Worm (Caenorhabditis elegans): ENCODE results near the gene F26G1.11.

F26G1.11 gene

DNA sequence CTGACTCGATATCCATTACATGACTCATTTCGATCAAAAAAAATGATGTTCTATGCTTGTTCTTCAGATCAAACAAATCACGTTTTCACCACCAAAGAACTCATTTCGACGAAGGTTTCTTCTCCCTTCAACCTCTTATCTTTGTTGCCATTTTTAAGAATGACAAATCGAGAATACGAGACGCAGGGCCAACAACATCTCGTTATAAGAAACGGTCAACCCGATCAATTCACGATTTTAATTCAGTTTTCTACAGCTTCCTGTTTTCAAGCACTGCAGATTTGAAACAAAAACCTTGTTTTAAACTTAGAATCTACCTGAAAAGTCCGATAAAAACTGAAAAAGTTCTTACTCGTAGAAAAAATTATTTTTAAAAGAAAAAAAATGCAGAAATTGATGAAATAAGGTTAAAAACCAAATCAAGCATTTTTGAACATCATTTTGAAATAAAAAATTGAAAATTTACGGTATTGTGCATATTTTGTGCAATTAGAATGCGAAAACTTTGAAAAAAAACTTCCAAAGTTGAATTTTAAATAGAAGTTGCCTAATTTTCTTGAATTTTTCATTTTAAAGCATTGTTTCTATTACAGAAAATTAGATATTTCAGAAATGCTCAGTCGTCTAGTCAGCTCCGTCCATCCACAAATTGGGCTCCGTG, 35.3 kb upstream of the F26G1.11 start, which contains the start of gene acs-11 (continued):
- TF ChIP-seq attf-4 (tag; optimal IDR thresholded peaks at IDR 0.05) (no peak), F37D6.2 (tag; optimal IDR thresholded peaks at IDR 0.05) (no peak), nhr-77 (tag; optimal IDR thresholded peaks at IDR 0.05) (no peak), duxl-1 (tag; optimal IDR thresholded peaks at IDR 0.05; ENCODE audit: poor library complexity) (peak; percentile 12), pqm-1 (tag; optimal IDR thresholded peaks at IDR 0.05) (peak; percentile 18), ctbp-1 (GFP tag; IDR thresholded peaks at IDR 0.05) (no peak), daf-16 (GFP tag; optimal IDR thresholded peaks at IDR 0.05) (no peak), daf-16 (tag; optimal IDR thresholded peaks at IDR 0.05) (peak; percentile 60)

DNA sequence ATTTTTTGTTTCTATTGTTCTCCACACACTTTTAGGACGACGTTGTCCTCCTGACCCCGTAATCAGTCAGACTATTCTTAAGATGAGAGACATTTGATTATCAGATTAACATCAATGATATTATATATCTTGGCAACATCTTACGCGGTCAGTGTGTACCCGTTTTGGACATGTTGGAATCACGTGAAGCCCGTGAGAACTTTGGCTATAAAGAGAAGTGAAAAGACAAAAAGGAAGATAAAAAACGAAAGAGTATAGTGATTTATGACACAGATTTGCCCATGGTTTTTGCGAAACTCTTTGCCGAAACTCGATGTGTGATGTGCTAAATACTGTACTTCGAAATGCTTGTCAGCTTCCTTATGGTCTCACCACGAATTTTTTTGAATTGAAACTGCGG, 31.7 kb upstream of the F26G1.11 start:
- TF ChIP-seq nhr-102 (tag; optimal IDR thresholded peaks at IDR 0.05), result peak; percentile 10
- TF ChIP-seq R02D3.7 (tag; optimal IDR thresholded peaks at IDR 0.05), result no peak
- TF ChIP-seq dpl-1 (GFP tag; optimal IDR thresholded peaks at IDR 0.05), result peak; percentile 33
- TF ChIP-seq mdl-1 (tag; optimal IDR thresholded peaks at IDR 0.05), result peak in 1 of 2 experiments; percentile 71
- TF ChIP-seq mdt-29 (GFP tag; IDR thresholded peaks at IDR 0.05), result no peak
- peak; percentile 84 for TF ChIP-seq aha-1 (tag)
- TF ChIP-seq mes-2 (tag; optimal IDR thresholded peaks at IDR 0.05; ENCODE audit: poor library complexity, severe bottlenecking), result peak; percentile 32
- peak; percentile 59 for TF ChIP-seq nhr-10 (tag; optimal IDR thresholded peaks at IDR 0.05)
- TF ChIP-seq mxl-2 (GFP tag; conservative IDR thresholded peaks at IDR 0.05), result peak; percentile 78
- no peak for TF ChIP-seq ctbp-1 (GFP tag; IDR thresholded peaks at IDR 0.05)
- TF ChIP-seq nhr-77 (tag; optimal IDR thresholded peaks at IDR 0.05), result peak; percentile 8
- peak; percentile 63 for TF ChIP-seq hlh-30 (tag; optimal IDR thresholded peaks at IDR 0.05; ENCODE audit: insufficient read depth)
- TF ChIP-seq lsy-2 (tag; optimal IDR thresholded peaks at IDR 0.05), result peak in 1 of 2 experiments; percentile 31
- TF ChIP-seq nhr-48 (tag; optimal IDR thresholded peaks at IDR 0.05), result peak; percentile 95
- no peak for TF ChIP-seq fos-1 (tag; optimal IDR thresholded peaks at IDR 0.05)
- no peak for TF ChIP-seq cey-2 (tag; optimal IDR thresholded peaks at IDR 0.05; ENCODE audit: borderline replicate concordance, insufficient read depth)
- peak; percentile 50 for TF ChIP-seq mep-1 (tag; optimal IDR thresholded peaks at IDR 0.05)
- TF ChIP-seq tra-1 (GFP tag; IDR thresholded peaks at IDR 0.05), result peak; percentile 39; the same call in 1 of the 2 replicates
- TF ChIP-seq dmd-6 (GFP tag; IDR thresholded peaks at IDR 0.05), result peak; percentile 30; the same call in 1 of the 2 replicates
- TF ChIP-seq lir-3 (tag; optimal IDR thresholded peaks at IDR 0.05), result no peak
- peak; percentile 98 for TF ChIP-seq nhr-11 (tag; optimal IDR thresholded peaks at IDR 0.05)
- TF ChIP-seq lim-7 (GFP tag; IDR thresholded peaks at IDR 0.05), result no peak
- peak; percentile 55 for TF ChIP-seq hlh-11 (tag; optimal IDR thresholded peaks at IDR 0.05)
- no peak for TF ChIP-seq spr-1 (tag; optimal IDR thresholded peaks at IDR 0.05)
- TF ChIP-seq dve-1 (tag; optimal IDR thresholded peaks at IDR 0.05; ENCODE audit: insufficient read depth), result peak; percentile 34
- TF ChIP-seq nhr-76 (tag; optimal IDR thresholded peaks at IDR 0.05), result no peak
- TF ChIP-seq mxl-3 (GFP tag; optimal IDR thresholded peaks at IDR 0.05), result peak; percentile 72
- peak; percentile 77 for TF ChIP-seq nhr-28 (tag; optimal IDR thresholded peaks at IDR 0.05)
- TF ChIP-seq ceh-20 (GFP tag; IDR thresholded peaks at IDR 0.05), result peak; percentile 59; the same call in 1 of the 2 replicates
- no peak for TF ChIP-seq D1046.2 (GFP tag; IDR thresholded peaks at IDR 0.05)
- no peak for TF ChIP-seq T20F7.1 (GFP tag; optimal IDR thresholded peaks at IDR 0.05)
- no peak for TF ChIP-seq rbr-2 (tag; optimal IDR thresholded peaks at IDR 0.05)

DNA sequence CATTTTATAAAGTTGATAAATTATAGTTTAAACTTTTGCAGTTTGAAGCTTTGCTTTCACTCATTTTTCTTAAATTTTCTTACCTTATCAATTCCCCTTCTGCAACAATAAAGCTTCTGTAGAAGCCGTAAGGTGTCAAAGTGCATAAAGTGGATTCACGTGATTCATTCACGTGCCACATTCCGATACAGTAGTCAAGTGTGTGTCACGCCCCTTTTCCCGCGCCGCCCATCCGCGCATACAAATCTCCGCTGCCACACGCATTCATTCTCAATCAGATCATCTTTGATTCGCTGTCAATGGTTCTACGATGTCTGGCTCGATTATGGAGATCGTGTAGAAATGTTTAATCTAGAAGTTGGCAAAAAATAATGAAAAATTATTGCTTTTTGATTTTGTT, 29.9 kb upstream of the F26G1.11 start:
- TF ChIP-seq skn-1 (tag; optimal IDR thresholded peaks at IDR 0.05) (no peak), daf-12 (tag; optimal IDR thresholded peaks at IDR 0.05) (no peak), lin-13 (GFP tag; optimal IDR thresholded peaks at IDR 0.05) (no peak), madf-9 (GFP tag; conservative IDR thresholded peaks at IDR 0.05) (no peak), zfp-3 (GFP tag; conservative IDR thresholded peaks at IDR 0.05) (no peak), lsy-2 (tag; optimal IDR thresholded peaks at IDR 0.05) (peak in 1 of 2 experiments; percentile 51), unc-130 (GFP tag; optimal IDR thresholded peaks at IDR 0.05) (no peak), hlh-30 (tag; optimal IDR thresholded peaks at IDR 0.05; ENCODE audit: insufficient read depth) (peak; percentile 69), tag-97 (GFP tag; IDR thresholded peaks at IDR 0.05) (no peak), arid-1 (GFP tag; conservative IDR thresholded peaks at IDR 0.05) (no peak), Y48G9A.11 (GFP tag; IDR thresholded peaks at IDR 0.05) (no peak), spr-1 (tag; optimal IDR thresholded peaks at IDR 0.05) (no peak), mdt-29 (GFP tag; IDR thresholded peaks at IDR 0.05) (peak; percentile 16; the same call in 1 of the 2 replicates), tra-1 (GFP tag; IDR thresholded peaks at IDR 0.05) (no peak), mdl-1 (tag; optimal IDR thresholded peaks at IDR 0.05) (peak in 1 of 2 experiments; percentile 39), dmd-6 (GFP tag; IDR thresholded peaks at IDR 0.05) (no peak), mxl-3 (GFP tag; optimal IDR thresholded peaks at IDR 0.05) (no peak), Y5F2A.4 (GFP tag; optimal IDR thresholded peaks at IDR 0.05) (no peak)

Data from whole organism, L4 larva.